Fruit fly (Drosophila melanogaster) whole organism, embryonic: ENCODE results near the gene CG33947.

Source experiments
- BtbVII ChIP-seq: fragments of 200-800 bp; sonication (Bioruptor generic); optimal IDR thresholded peaks from 3 replicates; lab custom pipeline; 2017; ENCODE audit warnings: missing biosample characterization, mild to moderate bottlenecking, missing genetic modification characterization
- CG10979 ChIP-seq: fragments of 200-800 bp; sonication (Bioruptor generic); optimal IDR thresholded peaks from 2 replicates; lab custom pipeline; 2018; ENCODE audit warnings: missing biosample characterization, mild to moderate bottlenecking, missing genetic modification characterization, moderate library complexity
- CG11085 ChIP-seq: fragments of 200-800 bp; sonication (Bioruptor generic); IDR thresholded peaks from 2 replicates; pipeline ENCODE4 v1.3.6; 2022; ENCODE audit warnings: missing biosample characterization, missing genetic modification characterization
- CG11723 ChIP-seq: fragments of 200-800 bp; sonication (Bioruptor generic); optimal IDR thresholded peaks from 2 replicates; lab custom pipeline; 2017; ENCODE audit warnings: missing biosample characterization, mild to moderate bottlenecking, missing genetic modification characterization
- CG1233 ChIP-seq: fragments of 200-800 bp; sonication (Bioruptor generic); optimal IDR thresholded peaks from 4 replicates; lab custom pipeline; 2018; ENCODE audit warnings: missing biosample characterization, mild to moderate bottlenecking, missing genetic modification characterization
- CG12659 ChIP-seq: fragments of 200-800 bp; sonication (Bioruptor generic); optimal IDR thresholded peaks from 3 replicates; lab custom pipeline; 2017; ENCODE audit warnings: mild to moderate bottlenecking, missing biosample characterization, missing genetic modification reagents, missing genetic modification characterization
- CG14667 ChIP-seq: fragments of 200-800 bp; sonication (Bioruptor generic); IDR thresholded peaks from 2 replicates; pipeline ENCODE4 v1.3.6; 2022; ENCODE audit warnings: missing biosample characterization, missing genetic modification characterization
- CG18764 ChIP-seq: fragments of 200-800 bp; sonication (Bioruptor generic); optimal IDR thresholded peaks from 3 replicates; lab custom pipeline; 2016; ENCODE audit warnings: missing biosample characterization, missing genetic modification characterization
- CG2889 ChIP-seq: fragments of 200-800 bp; sonication (Bioruptor generic); IDR thresholded peaks from 3 replicates; pipeline ENCODE4 v1.3.6; 2022; ENCODE audit warnings: missing biosample characterization, missing genetic modification characterization
- CG30020 ChIP-seq: fragments of 200-800 bp; optimal IDR thresholded peaks from 2 replicates; lab custom pipeline; 2019; ENCODE audit warnings: missing biosample characterization, mild to moderate bottlenecking, missing genetic modification characterization, moderate library complexity
- CG30403 ChIP-seq: fragments of 200-800 bp; sonication (Bioruptor generic); optimal IDR thresholded peaks from 3 replicates; lab custom pipeline; 2016; ENCODE audit warnings: missing biosample characterization, missing genetic modification characterization
- CG3065 ChIP-seq: fragments of 200-800 bp; sonication (Bioruptor generic); optimal IDR thresholded peaks from 2 replicates; lab custom pipeline; 2016; ENCODE audit warnings: missing biosample characterization, missing genetic modification characterization
- CG31224 ChIP-seq: fragments of 200-800 bp; sonication (Bioruptor generic); IDR thresholded peaks from 2 replicates; pipeline ENCODE4 v1.3.6; 2022; ENCODE audit warnings: missing biosample characterization, missing genetic modification characterization
- CG31388 ChIP-seq: fragments of 200-800 bp; sonication (Bioruptor generic); optimal IDR thresholded peaks from 2 replicates; lab custom pipeline; 2016; ENCODE audit warnings: missing biosample characterization, missing genetic modification characterization
- CG32767 ChIP-seq: fragments of 200-800 bp; sonication (Bioruptor generic); IDR thresholded peaks from 2 replicates; pipeline ENCODE4 v1.3.6; 2022; ENCODE audit warnings: missing biosample characterization, missing genetic modification characterization
- CG4820 ChIP-seq: fragments of 200-800 bp; sonication (Bioruptor generic); optimal IDR thresholded peaks from 3 replicates; lab custom pipeline; 2016; ENCODE audit warnings: missing biosample characterization, missing genetic modification characterization
- CG5180 ChIP-seq: fragments of 200-800 bp; sonication (Bioruptor generic); optimal IDR thresholded peaks from 3 replicates; lab custom pipeline; 2017; ENCODE audit warnings: missing biosample characterization, missing genetic modification characterization, mild to moderate bottlenecking, moderate library complexity, missing genetic modification reagents
- CG5245 ChIP-seq: fragments of 200-800 bp; sonication (Bioruptor generic); optimal IDR thresholded peaks from 3 replicates; lab custom pipeline; 2016; ENCODE audit warnings: missing biosample characterization, missing genetic modification characterization
- CG8388 ChIP-seq: fragments of 200-800 bp; sonication (Bioruptor generic); optimal IDR thresholded peaks from 2 replicates; lab custom pipeline; 2019; ENCODE audit warnings: missing biosample characterization, mild to moderate bottlenecking, missing genetic modification characterization, moderate library complexity
- Camta ChIP-seq: fragments of 200-800 bp; sonication (Bioruptor generic); optimal IDR thresholded peaks from 2 replicates; lab custom pipeline; 2016; ENCODE audit warnings: missing biosample characterization, missing genetic modification characterization
- E2f2 ChIP-seq: fragments of 200-800 bp; sonication (Bioruptor generic); IDR thresholded peaks from 2 replicates; pipeline ENCODE4 v1.3.6; 2022; ENCODE audit warnings: missing biosample characterization, missing genetic modification characterization
- Hr39 ChIP-seq: fragments of >200 bp; optimal IDR thresholded peaks from 2 replicates; lab custom pipeline; 2017
- Mrtf ChIP-seq: fragments of 200-800 bp; sonication (Bioruptor generic); IDR thresholded peaks from 3 replicates; pipeline ENCODE4 v1.3.6; 2022; ENCODE audit warnings: missing biosample characterization, missing genetic modification characterization
- Ptx1 ChIP-seq: fragments of 200-800 bp; sonication (Bioruptor generic); IDR thresholded peaks from 2 replicates; pipeline ENCODE4 v1.3.6; 2022; ENCODE audit warnings: missing biosample characterization, missing genetic modification characterization
- YL-1 ChIP-seq: fragments of 200-800 bp; sonication (Bioruptor generic); optimal IDR thresholded peaks from 3 replicates; lab custom pipeline; 2017; ENCODE audit warnings: missing biosample characterization, mild to moderate bottlenecking, missing genetic modification characterization
- abd-A ChIP-seq: fragments of 200-800 bp; sonication (Bioruptor generic); optimal IDR thresholded peaks from 3 replicates; lab custom pipeline; 2019; ENCODE audit warnings: missing biosample characterization, mild to moderate bottlenecking, missing genetic modification characterization, moderate library complexity
- ap ChIP-seq: fragments of 200-800 bp; sonication (Bioruptor generic); IDR thresholded peaks from 2 replicates; pipeline ENCODE4 v1.3.6; 2022; ENCODE audit warnings: missing biosample characterization, missing genetic modification characterization
- bsh ChIP-seq, 2 experiments: fragments of 200-800 bp; sonication (Bioruptor generic); optimal IDR thresholded peaks; 2 replicates each; lab custom pipeline; 2017 to 2018; ENCODE audit warnings: mild to moderate bottlenecking in 2 of 2, missing biosample characterization in 2 of 2, missing genetic modification characterization in 2 of 2, moderate library complexity in 1 of 2
- dan ChIP-seq: fragments of 200-800 bp; sonication (Bioruptor generic); IDR thresholded peaks from 2 replicates; pipeline ENCODE4 v1.3.6; 2022; ENCODE audit warnings: missing biosample characterization, missing genetic modification characterization
- dati ChIP-seq: fragments of 200-800 bp; sonication (Bioruptor generic); IDR thresholded peaks from 2 replicates; pipeline ENCODE4 v1.3.6; 2022; ENCODE audit warnings: missing biosample characterization, missing genetic modification characterization
- emc ChIP-seq: fragments of 200-800 bp; sonication (Bioruptor generic); optimal IDR thresholded peaks from 2 replicates; lab custom pipeline; 2016; ENCODE audit warnings: missing biosample characterization, missing genetic modification characterization
- ewg ChIP-seq: fragments of 200-800 bp; sonication (Bioruptor generic); optimal IDR thresholded peaks from 3 replicates; lab custom pipeline; 2017; ENCODE audit warnings: mild to moderate bottlenecking, missing biosample characterization, missing genetic modification reagents, missing genetic modification characterization
- inv ChIP-seq: fragments of 200-800 bp; sonication (Bioruptor generic); IDR thresholded peaks from 2 replicates; pipeline ENCODE4 v1.3.6; 2022; ENCODE audit warnings: missing biosample characterization, missing genetic modification characterization; ENCODE audit not compliant: partially characterized antibody
- jing ChIP-seq: fragments of 200-800 bp; sonication (Bioruptor generic); optimal IDR thresholded peaks from 2 replicates; lab custom pipeline; 2018; ENCODE audit warnings: missing biosample characterization, mild to moderate bottlenecking, missing genetic modification characterization
- kay ChIP-seq: fragments of 200-800 bp; sonication (Bioruptor generic); optimal IDR thresholded peaks from 2 replicates; lab custom pipeline; 2016; ENCODE audit warnings: missing biosample characterization, missing genetic modification characterization
- lilli ChIP-seq: fragments of 200-800 bp; sonication (Bioruptor generic); optimal IDR thresholded peaks from 3 replicates; lab custom pipeline; 2016; ENCODE audit warnings: missing biosample characterization, missing genetic modification characterization
- luna ChIP-seq: fragments of 200-800 bp; sonication (Bioruptor generic); optimal IDR thresholded peaks from 2 replicates; lab custom pipeline; 2016; ENCODE audit warnings: missing biosample characterization, missing genetic modification characterization
- nmo ChIP-seq: fragments of 200-800 bp; sonication (Bioruptor generic); optimal IDR thresholded peaks from 2 replicates; lab custom pipeline; 2018; ENCODE audit warnings: missing biosample characterization, mild to moderate bottlenecking, missing genetic modification characterization, moderate library complexity
- org-1 ChIP-seq: fragments of 200-800 bp; sonication (Bioruptor generic); optimal IDR thresholded peaks from 2 replicates; lab custom pipeline; 2017; ENCODE audit warnings: missing biosample characterization, missing genetic modification characterization
- prd ChIP-seq, 3 experiments: fragments of >200 bp in 2 of 3; fragments of 200-800 bp in 1 of 3; sonication (Bioruptor generic) in 1 of 3; optimal IDR thresholded peaks in 2 of 3; IDR thresholded peaks in 1 of 3; 2 replicates in 2 of 3; 3 replicates in 1 of 3; pipeline versions ENCODE4 v1.3.6 to Lab custom; 2017 to 2022; ENCODE audit warnings: missing biosample characterization in 1 of 3, missing genetic modification characterization in 1 of 3
- pros ChIP-seq: fragments of 200-800 bp; sonication (Bioruptor generic); optimal IDR thresholded peaks from 3 replicates; lab custom pipeline; 2019; ENCODE audit warnings: missing biosample characterization, mild to moderate bottlenecking, missing genetic modification characterization, moderate library complexity
- ro ChIP-seq: fragments of 200-800 bp; sonication (Bioruptor generic); IDR thresholded peaks from 2 replicates; pipeline ENCODE4 v1.3.6; 2022; ENCODE audit warnings: missing biosample characterization, missing genetic modification characterization
- sc ChIP-seq, 3 experiments: fragments of >200 bp in 2 of 3; fragments of 200-800 bp in 1 of 3; sonication (Bioruptor generic) in 1 of 3; optimal IDR thresholded peaks; 2 replicates in 2 of 3; 3 replicates in 1 of 3; lab custom pipeline; 2017; ENCODE audit warnings: mild to moderate bottlenecking in 1 of 3, missing biosample characterization in 1 of 3, missing genetic modification characterization in 1 of 3, missing genetic modification reagents in 1 of 3
- shn ChIP-seq: fragments of 200-800 bp; sonication (Bioruptor generic); optimal IDR thresholded peaks from 3 replicates; lab custom pipeline; 2016; ENCODE audit warnings: missing biosample characterization, missing genetic modification characterization
- sug ChIP-seq: fragments of 200-800 bp; optimal IDR thresholded peaks from 2 replicates; lab custom pipeline; 2019; ENCODE audit warnings: missing biosample characterization, mild to moderate bottlenecking, missing genetic modification characterization, moderate library complexity
- trem ChIP-seq: fragments of 200-800 bp; optimal IDR thresholded peaks from 3 replicates; lab custom pipeline; 2019; ENCODE audit warnings: missing biosample characterization, mild to moderate bottlenecking, missing genetic modification characterization, moderate library complexity
- tup ChIP-seq: fragments of 200-800 bp; sonication (Bioruptor generic); optimal IDR thresholded peaks from 2 replicates; lab custom pipeline; 2016; ENCODE audit warnings: missing biosample characterization, mild to moderate bottlenecking, missing genetic modification characterization, moderate library complexity
- tx ChIP-seq: fragments of 200-800 bp; sonication (Bioruptor generic); optimal IDR thresholded peaks from 2 replicates; lab custom pipeline; 2016; ENCODE audit warnings: missing biosample characterization, missing genetic modification characterization
- zen2 ChIP-seq: fragments of 200-800 bp; sonication (Bioruptor generic); IDR thresholded peaks from 3 replicates; pipeline ENCODE4 v1.3.6; 2022; ENCODE audit warnings: missing biosample characterization, missing genetic modification characterization; ENCODE audit not compliant: partially characterized antibody

CG33947 gene

dm6 chr3L:11118627-11119395, 22.5 kb downstream of the CG33947 start (continued):
- TF ChIP-seq E2f2 (GFP tag; lab: Robert Waterston, UW) (peak; percentile 50; the same call in 1 of the 2 replicates), lilli (no peak), Hr39 (lab: Kevin White, UChicago) (no peak), emc (no peak), CG18764 (GFP tag; lab: Kevin White, UChicago) (peak; percentile 40), CG30020 (tag; lab: Kevin White, UChicago) (no peak), luna (GFP tag; lab: Kevin White, UChicago) (no peak), CG31224 (GFP tag; lab: Robert Waterston, UW) (no peak), CG5245 (GFP tag; lab: Kevin White, UChicago) (peak; percentile 45), CG1233 (peak; percentile 91), ro (no peak), CG12659 (peak; percentile 56), prd (optimal IDR thresholded peaks at IDR 0.05; lab: Kevin White, UChicago) (no peak), prd (GFP tag; IDR thresholded peaks at IDR 0.05; lab: Robert Waterston, UW) (peak; percentile 47; the same call in 2 of the 3 replicates), dan (GFP tag; lab: Robert Waterston, UW) (no peak), CG11723 (GFP tag; lab: Kevin White, UChicago) (peak; percentile 69), CG32767 (GFP tag; lab: Robert Waterston, UW) (peak; percentile 89), CG3065 (peak; percentile 34), inv (GFP tag; lab: Robert Waterston, UW) (no peak), ap (no peak), trem (no peak), zen2 (GFP tag; lab: Robert Waterston, UW) (no peak), CG14667 (no peak), CG2889 (GFP tag; lab: Robert Waterston, UW) (no peak), bsh (GFP tag; optimal IDR thresholded peaks at IDR 0.05; lab: Kevin White, UChicago) (peak; percentile 52 to 66), shn (GFP tag; lab: Kevin White, UChicago) (peak; percentile 58), YL-1 (peak; percentile 91), org-1 (GFP tag; lab: Kevin White, UChicago) (peak; percentile 75), abd-A (tag; lab: Kevin White, UChicago) (peak; percentile 98), CG8388 (GFP tag; lab: Kevin White, UChicago) (peak; percentile 20), kay (GFP tag; lab: Kevin White, UChicago) (peak; percentile 5), Camta (peak; percentile 77), BtbVII (GFP tag; lab: Kevin White, UChicago) (peak; percentile 73), CG30403 (GFP tag; lab: Kevin White, UChicago) (peak; percentile 17), sug (tag; lab: Kevin White, UChicago) (peak; percentile 85), tx (GFP tag; lab: Kevin White, UChicago) (peak; percentile 47), tup (GFP tag; lab: Kevin White, UChicago) (peak; percentile 31), CG31388 (GFP tag; lab: Kevin White, UChicago) (peak; percentile 5), CG4820 (GFP tag; lab: Kevin White, UChicago) (no peak), CG10979 (tag; lab: Kevin White, UChicago) (peak; percentile 26), CG11085 (GFP tag; lab: Robert Waterston, UW) (no peak; the same call in 1 of the 2 replicates), jing (GFP tag; lab: Kevin White, UChicago) (no peak), Mrtf (no peak), Ptx1 (no peak), ewg (peak; percentile 90), dati (GFP tag; lab: Robert Waterston, UW) (no peak), CG5180 (GFP tag; lab: Kevin White, UChicago) (peak; percentile 77), pros (GFP tag; lab: Kevin White, UChicago) (peak; percentile 68), sc (optimal IDR thresholded peaks at IDR 0.05; lab: Kevin White, UChicago) (no peak), sc (GFP tag; optimal IDR thresholded peaks at IDR 0.05; lab: Kevin White, UChicago) (peak; percentile 73), nmo (peak; percentile 16)
